Worm (Caenorhabditis elegans) whole organism, L4 larva: ENCODE measurements around the gene spig-9.

Experiments
- D1046.2 ChIP-seq: fragments of 200-800 bp; sonication (Bioruptor generic); IDR thresholded peaks from 2 replicates; pipeline ENCODE4 v1.3.6; 2022; ENCODE audit warnings: missing genetic modification characterization, missing compliant biosample characterization
- F10B5.3 ChIP-seq: sonication (generic microtip); optimal IDR thresholded peaks from 2 replicates; lab custom pipeline; 2016; ENCODE audit warnings: mild to moderate bottlenecking, missing genetic modification characterization, missing compliant biosample characterization
- F26F4.8 ChIP-seq: fragments of 200-800 bp; sonication (Bioruptor generic); conservative IDR thresholded peaks from 2 replicates; pipeline ENCODE4 v1.3.6; 2022; ENCODE audit warnings: missing genetic modification characterization, missing compliant biosample characterization
- F37D6.2 ChIP-seq: sonication (generic microtip); optimal IDR thresholded peaks from 2 replicates; lab custom pipeline; 2016; ENCODE audit warnings: mild to moderate bottlenecking, missing genetic modification characterization, missing compliant biosample characterization
- R02D3.7 ChIP-seq: fragments of 150-350 bp; sonication (generic microtip); optimal IDR thresholded peaks from 3 replicates; lab custom pipeline; 2014; ENCODE audit warnings: missing biosample characterization, missing genetic modification characterization
- Y75B8A.6 ChIP-seq: fragments of 200-800 bp; sonication (Bioruptor generic); IDR thresholded peaks from 2 replicates; pipeline ENCODE4 v1.3.6; 2022; ENCODE audit warnings: missing genetic modification reagents, missing genetic modification characterization, missing compliant biosample characterization
- aha-1 ChIP-seq: fragments of 150-350 bp; peaks from one replicate; lab custom pipeline; 2014; ENCODE audit warnings: missing biosample characterization, missing genetic modification characterization
- attf-4 ChIP-seq: sonication (generic microtip); optimal IDR thresholded peaks from 3 replicates; lab custom pipeline; 2017; ENCODE audit warnings: missing biosample characterization, missing genetic modification characterization
- ceh-28 ChIP-seq: fragments of 150-350 bp; optimal IDR thresholded peaks from 2 replicates; lab custom pipeline; 2014; ENCODE audit warnings: missing biosample characterization, missing genetic modification reagents, missing genetic modification characterization
- ceh-32 ChIP-seq: sonication (generic microtip); optimal IDR thresholded peaks from 2 replicates; lab custom pipeline; 2016; ENCODE audit warnings: mild to moderate bottlenecking, missing genetic modification characterization, missing compliant biosample characterization; ENCODE audit not compliant: poor library complexity
- ceh-82 ChIP-seq: sonication (generic microtip); optimal IDR thresholded peaks from 2 replicates; lab custom pipeline; 2017; ENCODE audit warnings: missing biosample characterization, missing genetic modification characterization
- ces-1 ChIP-seq: fragments of 150-350 bp; sonication (generic microtip); optimal IDR thresholded peaks from 4 replicates; lab custom pipeline; 2014; ENCODE audit warnings: missing biosample characterization, missing genetic modification reagents, missing genetic modification characterization
- ctbp-1 ChIP-seq: fragments of 200-800 bp; sonication (Bioruptor generic); IDR thresholded peaks from 2 replicates; pipeline ENCODE4 v1.3.6; 2022; ENCODE audit warnings: missing genetic modification reagents, missing genetic modification characterization, missing compliant biosample characterization
- daf-8 ChIP-seq: fragments of 200-800 bp; sonication (Bioruptor generic); IDR thresholded peaks from 2 replicates; pipeline ENCODE4 v1.3.6; 2022; ENCODE audit warnings: missing genetic modification characterization, missing compliant biosample characterization
- dmd-9 ChIP-seq: fragments of 200-800 bp; sonication (Bioruptor generic); IDR thresholded peaks from 2 replicates; pipeline ENCODE4 v1.3.6; 2022; ENCODE audit warnings: missing genetic modification reagents, missing genetic modification characterization, missing compliant biosample characterization
- egl-27 ChIP-seq: sonication (generic microtip); optimal IDR thresholded peaks from 3 replicates; lab custom pipeline; 2017; ENCODE audit warnings: missing biosample characterization, missing genetic modification reagents, missing genetic modification characterization
- egl-43 ChIP-seq: fragments of 200-800 bp; sonication (Bioruptor generic); IDR thresholded peaks from 2 replicates; pipeline ENCODE4 v1.3.6; 2022; ENCODE audit warnings: missing genetic modification reagents, missing genetic modification characterization, missing compliant biosample characterization
- fos-1 ChIP-seq: fragments of 150-350 bp; optimal IDR thresholded peaks from 2 replicates; lab custom pipeline; 2014; ENCODE audit warnings: missing biosample characterization, missing genetic modification characterization
- hif-1 ChIP-seq, 2 experiments: sonication (generic microtip); optimal IDR thresholded peaks; 2 replicates each; lab custom pipeline; 2016 to 2017; ENCODE audit warnings: missing compliant biosample characterization in 2 of 2, missing genetic modification characterization in 2 of 2, missing genetic modification reagents in 2 of 2, missing genotype in 2 of 2, mild to moderate bottlenecking in 1 of 2
- hlh-11 ChIP-seq: fragments of 200-800 bp; sonication (Bioruptor generic); optimal IDR thresholded peaks from 2 replicates; lab custom pipeline; 2018; ENCODE audit warnings: mild to moderate bottlenecking, missing genetic modification characterization, missing compliant biosample characterization
- hmg-1.1 ChIP-seq: fragments of 200-800 bp; sonication (Bioruptor generic); IDR thresholded peaks from 2 replicates; pipeline ENCODE4 v1.3.6; 2022; ENCODE audit warnings: missing genetic modification reagents, missing genetic modification characterization, missing compliant biosample characterization
- jun-1 ChIP-seq: fragments of 150-350 bp; optimal IDR thresholded peaks from 2 replicates; lab custom pipeline; 2014; ENCODE audit warnings: missing biosample characterization, missing genetic modification reagents, missing genetic modification characterization
- lin-15B ChIP-seq: fragments of 150-350 bp; sonication (generic microtip); optimal IDR thresholded peaks from 3 replicates; lab custom pipeline; 2014; ENCODE audit warnings: missing biosample characterization, missing genetic modification characterization
- lsy-2 ChIP-seq, 2 experiments: fragments of 150-350 bp in 1 of 2; sonication (generic microtip) in 1 of 2; optimal IDR thresholded peaks; 2 replicates each; lab custom pipeline; 2014 to 2017; ENCODE audit warnings: missing biosample characterization in 2 of 2, missing genetic modification characterization in 2 of 2
- mdt-29 ChIP-seq: fragments of 200-800 bp; sonication (Bioruptor generic); IDR thresholded peaks from 2 replicates; pipeline ENCODE4 v1.3.6; 2022; ENCODE audit warnings: missing genetic modification reagents, missing genetic modification characterization, missing compliant biosample characterization
- mep-1 ChIP-seq: fragments of 150-350 bp; sonication (generic microtip); optimal IDR thresholded peaks from 3 replicates; lab custom pipeline; 2014; ENCODE audit warnings: missing biosample characterization, missing genetic modification characterization
- mxl-2 ChIP-seq: fragments of 200-800 bp; sonication (Bioruptor generic); conservative IDR thresholded peaks from 2 replicates; pipeline ENCODE4 v1.3.6; 2022; ENCODE audit warnings: missing genetic modification reagents, missing genetic modification characterization, missing compliant biosample characterization
- mxl-3 ChIP-seq: fragments of 200-800 bp; sonication (Bioruptor generic); optimal IDR thresholded peaks from 2 replicates; lab custom pipeline; 2018; ENCODE audit warnings: mild to moderate bottlenecking, missing genetic modification characterization, missing compliant biosample characterization
- nhr-102 ChIP-seq: sonication (generic microtip); optimal IDR thresholded peaks from 2 replicates; lab custom pipeline; 2016; ENCODE audit warnings: mild to moderate bottlenecking, missing genetic modification characterization, moderate library complexity, missing compliant biosample characterization
- nhr-11 ChIP-seq: fragments of 150-350 bp; optimal IDR thresholded peaks from 2 replicates; lab custom pipeline; 2014; ENCODE audit warnings: missing biosample characterization, missing genetic modification characterization
- nhr-28 ChIP-seq: fragments of 150-350 bp; optimal IDR thresholded peaks from 2 replicates; lab custom pipeline; 2014; ENCODE audit warnings: missing biosample characterization, missing genetic modification characterization
- nhr-41 ChIP-seq: fragments of 200-800 bp; sonication (Bioruptor generic); IDR thresholded peaks from 2 replicates; pipeline ENCODE4 v1.3.6; 2022; ENCODE audit warnings: missing genetic modification reagents, missing genetic modification characterization, missing compliant biosample characterization
- pha-4 ChIP-seq, 2 experiments: fragments of 150-350 bp in 1 of 2; fragments of 200-800 bp in 1 of 2; sonication (Bioruptor generic) in 1 of 2; IDR thresholded peaks in 1 of 2; optimal IDR thresholded peaks in 1 of 2; 2 replicates each; pipeline versions ENCODE4 v1.3.6 to Lab custom; 2014 to 2022; ENCODE audit warnings: missing genetic modification characterization in 2 of 2, missing genetic modification reagents in 2 of 2, missing biosample characterization in 1 of 2, missing compliant biosample characterization in 1 of 2
- php-3 ChIP-seq: fragments of 200-800 bp; sonication (Bioruptor generic); IDR thresholded peaks from 2 replicates; pipeline ENCODE4 v1.3.6; 2022; ENCODE audit warnings: missing genetic modification reagents, missing genetic modification characterization, missing compliant biosample characterization
- pqm-1 ChIP-seq: sonication (generic microtip); optimal IDR thresholded peaks from 2 replicates; lab custom pipeline; 2017; ENCODE audit warnings: missing biosample characterization, missing genetic modification characterization
- set-16 ChIP-seq: fragments of 200-800 bp; sonication (Bioruptor generic); IDR thresholded peaks from 2 replicates; pipeline ENCODE4 v1.3.6; 2022; ENCODE audit warnings: missing genetic modification reagents, missing genetic modification characterization, missing compliant biosample characterization
- snpc-1.2 ChIP-seq: fragments of 200-800 bp; sonication (Bioruptor generic); IDR thresholded peaks from 2 replicates; pipeline ENCODE4 v1.3.6; 2022; ENCODE audit warnings: missing genetic modification reagents, missing genetic modification characterization, missing compliant biosample characterization
- spr-1 ChIP-seq: sonication (generic microtip); optimal IDR thresholded peaks from 2 replicates; lab custom pipeline; 2016; ENCODE audit warnings: mild to moderate bottlenecking, missing genetic modification characterization, missing compliant biosample characterization
- spr-3 ChIP-seq: fragments of 200-800 bp; sonication (Bioruptor generic); optimal IDR thresholded peaks from 2 replicates; lab custom pipeline; 2018; ENCODE audit warnings: mild to moderate bottlenecking, missing genetic modification characterization, missing compliant biosample characterization
- tag-97 ChIP-seq: fragments of 200-800 bp; sonication (Bioruptor generic); IDR thresholded peaks from 2 replicates; pipeline ENCODE4 v1.3.6; 2022; ENCODE audit warnings: missing genetic modification characterization, missing compliant biosample characterization
- unc-130 ChIP-seq: sonication (generic microtip); optimal IDR thresholded peaks from 2 replicates; lab custom pipeline; 2016; ENCODE audit warnings: missing genetic modification reagents, missing genetic modification characterization, missing compliant biosample characterization
- unc-62 ChIP-seq, 3 experiments: fragments of 150-350 bp in 1 of 3; sonication (generic microtip); optimal IDR thresholded peaks in 2 of 3; peaks in 1 of 3; 1 replicate in 1 of 3; 2 replicates in 2 of 3; lab custom pipeline; 2014 to 2017; ENCODE audit warnings: missing biosample characterization in 3 of 3, missing genetic modification characterization in 3 of 3, missing genetic modification reagents in 3 of 3, missing genotype in 1 of 3
- vab-7 ChIP-seq: fragments of 200-800 bp; sonication (Bioruptor generic); IDR thresholded peaks from 2 replicates; pipeline ENCODE4 v1.3.6; 2022; ENCODE audit warnings: missing genetic modification reagents, missing genetic modification characterization, missing compliant biosample characterization
- zag-1 ChIP-seq: fragments of 150-350 bp; optimal IDR thresholded peaks from 2 replicates; lab custom pipeline; 2014; ENCODE audit warnings: missing biosample characterization, missing genetic modification characterization
- zip-11 ChIP-seq: fragments of 200-800 bp; sonication (Bioruptor generic); IDR thresholded peaks from 2 replicates; pipeline ENCODE4 v1.3.6; 2022; ENCODE audit warnings: missing genetic modification characterization, missing compliant biosample characterization
- zip-2 ChIP-seq: fragments of 150-350 bp; optimal IDR thresholded peaks from 2 replicates; lab custom pipeline; 2014; ENCODE audit warnings: missing biosample characterization, missing genetic modification characterization
- ztf-7 ChIP-seq: fragments of 150-350 bp; optimal IDR thresholded peaks from 2 replicates; lab custom pipeline; 2014; ENCODE audit warnings: missing biosample characterization, missing genetic modification characterization

The spig-9 gene

ce11 chrV:13657291-13657690 lies 45.6 kb upstream of the spig-9 start (continued):
- TF ChIP-seq spr-1, result no peak
- no peak for TF ChIP-seq zip-11
- peak in 1 of 2 experiments; percentile 68 for TF ChIP-seq lsy-2 (tag; optimal IDR thresholded peaks at IDR 0.05; lab: Kevin White, UChicago)
- TF ChIP-seq mxl-2 (GFP tag; lab: Robert Waterston, UW), result peak; percentile 58; the same call in 1 of the 2 replicates
- peak; percentile 73 for TF ChIP-seq jun-1 (tag; lab: Kevin White, UChicago)
- no peak for TF ChIP-seq unc-130
- peak in 1 of 2 experiments; percentile 97 for TF ChIP-seq unc-62 (GFP tag; optimal IDR thresholded peaks at IDR 0.05 in 1 of 2; lab: Kevin White, UChicago)
- TF ChIP-seq unc-62 (tag; optimal IDR thresholded peaks at IDR 0.05; lab: Kevin White, UChicago), result no peak
- TF ChIP-seq nhr-102 (tag; lab: Kevin White, UChicago), result peak; percentile 44
- peak; percentile 19 for TF ChIP-seq ztf-7 (tag; lab: Kevin White, UChicago)
- TF ChIP-seq F37D6.2 (tag; lab: Kevin White, UChicago), result no peak
- TF ChIP-seq snpc-1.2, result no peak
- no peak for TF ChIP-seq D1046.2 (GFP tag; lab: Robert Waterston, UW)
- TF ChIP-seq R02D3.7 (tag; lab: Kevin White, UChicago), result no peak
- TF ChIP-seq hlh-11 (tag; lab: Kevin White, UChicago), result peak; percentile 97
- TF ChIP-seq spr-3 (GFP tag; lab: Kevin White, UChicago), result peak; percentile 11
- peak; percentile 26; the same call in 1 of the 2 replicates for TF ChIP-seq ctbp-1 (GFP tag; lab: Robert Waterston, UW)
- TF ChIP-seq aha-1 (tag; lab: Kevin White, UChicago), result peak; percentile 99
- peak; percentile 34 for TF ChIP-seq nhr-11
- TF ChIP-seq set-16 (GFP tag; lab: Robert Waterston, UW), result peak; percentile 17; the same call in 1 of the 2 replicates
- 0 out of 2 replicates have a peak, but pooled peaks have one; percentile 10 for TF ChIP-seq dmd-9 (GFP tag; lab: Robert Waterston, UW)
- no peak for TF ChIP-seq fos-1 (tag; lab: Kevin White, UChicago)
- no peak for TF ChIP-seq egl-27

ce11 chrV:13656346-13657254 lies 44.9 kb upstream of the spig-9 start:
- TF ChIP-seq nhr-102 (tag; lab: Kevin White, UChicago) (peak; percentile 86), F26F4.8 (0 out of 2 replicates have a peak, but pooled peaks have one; percentile 6), attf-4 (tag; lab: Kevin White, UChicago) (peak; percentile 34), egl-43 (no peak), daf-8 (GFP tag; lab: Robert Waterston, UW) (no peak), ceh-32 (tag; lab: Kevin White, UChicago) (no peak), zip-2 (tag; lab: Kevin White, UChicago) (no peak), ceh-82 (tag; lab: Kevin White, UChicago) (no peak), lin-15B (tag; lab: Kevin White, UChicago) (no peak), pha-4 (GFP tag; IDR thresholded peaks at IDR 0.05; lab: Robert Waterston, UW) (peak; percentile 14), pha-4 (tag; optimal IDR thresholded peaks at IDR 0.05; lab: Kevin White, UChicago) (no peak), mxl-3 (peak; percentile 94), hmg-1.1 (0 out of 2 replicates have a peak, but pooled peaks have one; percentile 24), hif-1 (tag; optimal IDR thresholded peaks at IDR 0.05; lab: Kevin White, UChicago) (peak; percentile 6 to 44), vab-7 (GFP tag; lab: Robert Waterston, UW) (no peak), nhr-41 (peak; percentile 91; the same call in 1 of the 2 replicates), mdt-29 (GFP tag; lab: Robert Waterston, UW) (peak; percentile 74), nhr-28 (tag; lab: Kevin White, UChicago) (peak; percentile 97), Y75B8A.6 (GFP tag; lab: Robert Waterston, UW) (0 out of 2 replicates have a peak, but pooled peaks have one; percentile 20), spr-1 (peak; percentile 9), snpc-1.2 (no peak), mep-1 (peak; percentile 80), ztf-7 (tag; lab: Kevin White, UChicago) (no peak), ceh-28 (tag; lab: Kevin White, UChicago) (no peak), pqm-1 (tag; lab: Kevin White, UChicago) (peak; percentile 29), spr-3 (GFP tag; lab: Kevin White, UChicago) (peak; percentile 29), php-3 (GFP tag; lab: Robert Waterston, UW) (peak; percentile 82), tag-97 (no peak), ces-1 (GFP tag; lab: Kevin White, UChicago) (no peak), zag-1 (tag; lab: Kevin White, UChicago) (no peak), F10B5.3 (tag; lab: Kevin White, UChicago) (no peak)
